Fruit fly (Drosophila melanogaster): ENCODE results near the gene btd.

dm6 chrX:9644828-9645227 is 49.2 kb upstream of the btd start:
- no peak for TF ChIP-seq h (optimal IDR thresholded peaks at IDR 0.05)
- TF ChIP-seq ara (GFP tag; IDR thresholded peaks at IDR 0.05): no peak
